Fruit fly (Drosophila melanogaster): ENCODE data around the gene CG1677.

CG1677 gene

DNA sequence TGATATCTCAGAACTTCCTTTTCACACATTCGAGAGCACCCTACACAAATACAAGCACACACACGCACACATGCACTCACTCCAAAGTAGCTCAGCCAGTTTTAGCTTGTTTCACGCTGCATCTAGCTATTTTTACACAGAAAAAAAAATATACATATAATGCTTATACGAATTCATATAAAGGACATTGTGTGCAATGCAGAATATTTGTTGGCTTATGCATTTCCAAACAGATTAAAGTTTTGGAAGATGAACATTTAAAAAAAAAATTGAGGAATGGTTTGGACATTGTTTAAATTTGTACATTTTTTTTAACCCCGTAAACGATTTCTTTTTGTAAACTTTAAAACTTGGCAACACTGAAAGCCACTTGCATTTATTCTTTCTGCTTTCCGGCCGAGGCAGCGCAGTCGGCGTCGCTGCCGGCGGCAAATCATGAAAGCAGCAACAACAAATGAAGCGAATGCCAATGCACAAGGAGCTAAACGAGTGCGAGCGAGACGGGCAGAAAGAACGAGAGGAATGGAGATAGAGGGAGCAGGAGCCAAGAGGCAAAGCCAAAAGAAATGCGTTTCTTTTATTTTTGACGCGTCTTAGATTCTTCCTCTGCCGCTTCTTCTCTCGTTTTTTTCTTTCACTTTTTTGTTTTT is 86.4 kb downstream of the CG1677 start (continued):
- TF ChIP-seq CG7928 (GFP tag; optimal IDR thresholded peaks at IDR 0.05): no peak
- no peak for TF ChIP-seq CG10147 (GFP tag; optimal IDR thresholded peaks at IDR 0.05)
- peak; percentile 44 for TF ChIP-seq esg (GFP tag; conservative IDR thresholded peaks at IDR 0.05)
- TF ChIP-seq Taf1 (GFP tag; IDR thresholded peaks at IDR 0.05): no peak
- peak; percentile 67 for TF ChIP-seq CG9437 (GFP tag; optimal IDR thresholded peaks at IDR 0.05)
- TF ChIP-seq CG4730 (GFP tag; IDR thresholded peaks at IDR 0.05): no peak
- TF ChIP-seq Chrac-16 (GFP tag; optimal IDR thresholded peaks at IDR 0.05): peak; percentile 83
- TF ChIP-seq CG17385 (GFP tag; optimal IDR thresholded peaks at IDR 0.05): peak; percentile 61
- no peak for TF ChIP-seq BEAF-32 (GFP tag; optimal IDR thresholded peaks at IDR 0.05)
- peak; percentile 13 for TF ChIP-seq maf-S (GFP tag; optimal IDR thresholded peaks at IDR 0.05)
- TF ChIP-seq CG4424 (GFP tag; optimal IDR thresholded peaks at IDR 0.05): peak; percentile 84
- peak; percentile 55 for TF ChIP-seq CG12659 (GFP tag; optimal IDR thresholded peaks at IDR 0.05)
- peak; percentile 97 for TF ChIP-seq dmrt11E (tag; optimal IDR thresholded peaks at IDR 0.05)
- peak; percentile 10 for TF ChIP-seq CG9817 (tag; optimal IDR thresholded peaks at IDR 0.05)
- peak; percentile 52 for TF ChIP-seq trh (GFP tag; optimal IDR thresholded peaks at IDR 0.05)
- peak; percentile 71 to 81 for TF ChIP-seq Pdp1 (GFP tag; optimal IDR thresholded peaks at IDR 0.05)
- no peak for TF ChIP-seq gcm2 (GFP tag; optimal IDR thresholded peaks at IDR 0.05)
- peak; percentile 85 for TF ChIP-seq CG7556 (GFP tag; optimal IDR thresholded peaks at IDR 0.05)
- peak; percentile 35 for TF ChIP-seq HLH54F (GFP tag; optimal IDR thresholded peaks at IDR 0.05)
- no peak for TF ChIP-seq hkb (optimal IDR thresholded peaks at IDR 0.05)
- TF ChIP-seq hkb (GFP tag; IDR thresholded peaks at IDR 0.05): peak; percentile 64
- peak; percentile 77 for TF ChIP-seq CG6813 (GFP tag; optimal IDR thresholded peaks at IDR 0.05)
- peak; percentile 61 for TF ChIP-seq Bdp1 (GFP tag; optimal IDR thresholded peaks at IDR 0.05)
- TF ChIP-seq scrt (GFP tag; optimal IDR thresholded peaks at IDR 0.05): peak; percentile 12
- TF ChIP-seq z (GFP tag; IDR thresholded peaks at IDR 0.05): 0 out of 3 replicates have a peak, but pooled peaks have one; percentile 25
- TF ChIP-seq CG12104 (GFP tag; optimal IDR thresholded peaks at IDR 0.05): peak; percentile 59
- peak; percentile 77 for TF ChIP-seq CG30431 (GFP tag; optimal IDR thresholded peaks at IDR 0.05)
- no peak for TF ChIP-seq hb (GFP tag; IDR thresholded peaks at IDR 0.05; ENCODE audit: partially characterized antibody)
- peak; percentile 51; the same call in 1 of the 3 replicates for TF ChIP-seq CG2889 (GFP tag; IDR thresholded peaks at IDR 0.05)
- TF ChIP-seq CG6654 (GFP tag; optimal IDR thresholded peaks at IDR 0.05): peak; percentile 29
- TF ChIP-seq salm (tag; optimal IDR thresholded peaks at IDR 0.05): peak; percentile 50
- TF ChIP-seq Jarid2 (GFP tag; optimal IDR thresholded peaks at IDR 0.05): peak; percentile 33
- no peak for TF ChIP-seq CG32772 (GFP tag; IDR thresholded peaks at IDR 0.05)
- no peak for TF ChIP-seq B-H2 (GFP tag; optimal IDR thresholded peaks at IDR 0.05)
- TF ChIP-seq CG18011 (GFP tag; optimal IDR thresholded peaks at IDR 0.05): peak; percentile 6
- no peak for TF ChIP-seq CG13894 (tag; optimal IDR thresholded peaks at IDR 0.05)
- TF ChIP-seq p53 (GFP tag; optimal IDR thresholded peaks at IDR 0.05): peak; percentile 9
- no peak for TF ChIP-seq Hand (GFP tag; optimal IDR thresholded peaks at IDR 0.05)
- TF ChIP-seq Awh (GFP tag; IDR thresholded peaks at IDR 0.05): peak; percentile 38; the same call in 1 of the 2 replicates
- TF ChIP-seq fru (optimal IDR thresholded peaks at IDR 0.05): no peak
- TF ChIP-seq cato (GFP tag; optimal IDR thresholded peaks at IDR 0.05; ENCODE audit: borderline replicate concordance): peak; percentile 73
- TF ChIP-seq her (GFP tag; optimal IDR thresholded peaks at IDR 0.05): no peak
- no peak for TF ChIP-seq CG4854 (GFP tag; optimal IDR thresholded peaks at IDR 0.05)
- TF ChIP-seq twi (tag; optimal IDR thresholded peaks at IDR 0.05): peak; percentile 65
- TF ChIP-seq CG8281 (tag; optimal IDR thresholded peaks at IDR 0.05): peak; percentile 25
- TF ChIP-seq CG7271 (tag; optimal IDR thresholded peaks at IDR 0.05): peak; percentile 52
- no peak for TF ChIP-seq nerfin-2 (GFP tag; IDR thresholded peaks at IDR 0.05; ENCODE audit: partially characterized antibody)
- peak; percentile 45 for TF ChIP-seq CG18764 (GFP tag; optimal IDR thresholded peaks at IDR 0.05)
- no peak for TF ChIP-seq pho (GFP tag; optimal IDR thresholded peaks at IDR 0.05)
- no peak for TF ChIP-seq CG6175 (GFP tag; IDR thresholded peaks at IDR 0.05)

Data from whole organism, embryonic.